Fruit fly (Drosophila melanogaster) whole organism, wandering third instar larva: ENCODE measurements around the gene CG10428.

Experiments
- CG32264 ChIP-seq: fragments of 200-800 bp; sonication (Bioruptor generic); optimal IDR thresholded peaks from 2 replicates; lab custom pipeline; 2016; ENCODE audit warnings: missing biosample characterization, missing genetic modification characterization
- CG9705 ChIP-seq: fragments of 200-800 bp; sonication (Bioruptor generic); optimal IDR thresholded peaks from 2 replicates; lab custom pipeline; 2018; ENCODE audit warnings: missing biosample characterization, mild to moderate bottlenecking, missing genetic modification characterization
- CrebA ChIP-seq: fragments of 200-800 bp; sonication (Bioruptor generic); optimal IDR thresholded peaks from 2 replicates; lab custom pipeline; 2016; ENCODE audit warnings: missing biosample characterization, mild to moderate bottlenecking, missing genetic modification characterization, borderline replicate concordance
- Dfd ChIP-seq: fragments of >200 bp; optimal IDR thresholded peaks from 2 replicates; lab custom pipeline; 2017; ENCODE audit warnings: missing biosample characterization, missing genetic modification characterization
- Dif ChIP-seq: fragments of 200-275, 200-300 bp; sonication (Bioruptor generic); optimal IDR thresholded peaks from 2 replicates; lab custom pipeline; 2018; ENCODE audit warnings: missing biosample characterization, missing genetic modification characterization; ENCODE audit not compliant: partially characterized antibody
- GATAd ChIP-seq: sonication (Bioruptor generic); optimal IDR thresholded peaks from 2 replicates; lab custom pipeline; 2016; ENCODE audit warnings: missing biosample characterization, missing genetic modification characterization
- HLH106 ChIP-seq: fragments of 200-800 bp; optimal IDR thresholded peaks from 3 replicates; lab custom pipeline; 2019; ENCODE audit warnings: missing biosample characterization, mild to moderate bottlenecking, missing genetic modification characterization, moderate library complexity
- Hr83 ChIP-seq: fragments of 200-300 bp; sonication (Bioruptor generic); optimal IDR thresholded peaks from 2 replicates; lab custom pipeline; 2016; ENCODE audit warnings: missing biosample characterization, mild to moderate bottlenecking, missing genetic modification characterization, moderate library complexity; ENCODE audit not compliant: poor library complexity, severe bottlenecking
- Jra ChIP-seq: sonication (Bioruptor generic); optimal IDR thresholded peaks from 2 replicates; lab custom pipeline; 2016; ENCODE audit warnings: missing biosample characterization, missing genetic modification characterization
- Mio ChIP-seq: sonication (Bioruptor generic); optimal IDR thresholded peaks from 2 replicates; lab custom pipeline; 2016; ENCODE audit warnings: missing biosample characterization, missing genetic modification characterization
- Myc ChIP-seq: fragments of >200 bp; optimal IDR thresholded peaks from 2 replicates; lab custom pipeline; 2017
- N ChIP-seq: fragments of >200 bp; optimal IDR thresholded peaks from 2 replicates; lab custom pipeline; 2018; ENCODE audit warnings: missing biosample characterization, missing external identifiers, missing genetic modification characterization
- OdsH ChIP-seq: fragments of 200-800 bp; sonication (Bioruptor generic); optimal IDR thresholded peaks from 2 replicates; lab custom pipeline; 2016; ENCODE audit warnings: missing biosample characterization, mild to moderate bottlenecking, missing genetic modification characterization
- Rel ChIP-seq, 2 experiments: fragments of 200-800 bp; sonication (Bioruptor generic) in 1 of 2; optimal IDR thresholded peaks; 2 replicates in 1 of 2; 3 replicates in 1 of 2; lab custom pipeline; 2016 to 2019; ENCODE audit warnings: mild to moderate bottlenecking in 2 of 2, missing biosample characterization in 2 of 2, missing genetic modification characterization in 2 of 2, moderate library complexity in 1 of 2
- Sp1 ChIP-seq: fragments of 200-800 bp; sonication (Bioruptor generic); optimal IDR thresholded peaks from 3 replicates; lab custom pipeline; 2019; ENCODE audit warnings: missing biosample characterization, mild to moderate bottlenecking, missing genetic modification characterization, moderate library complexity
- Vsx2 ChIP-seq: fragments of 200-300, 225-300 bp; sonication (Bioruptor generic); optimal IDR thresholded peaks from 2 replicates; lab custom pipeline; 2018; ENCODE audit warnings: missing biosample characterization, missing genetic modification characterization; ENCODE audit not compliant: partially characterized antibody
- br ChIP-seq: fragments of 200-800 bp; sonication (Bioruptor generic); optimal IDR thresholded peaks from 2 replicates; lab custom pipeline; 2016; ENCODE audit warnings: missing biosample characterization, missing genetic modification characterization
- brk ChIP-seq: fragments of 200-800 bp; sonication (Bioruptor generic); optimal IDR thresholded peaks from 2 replicates; lab custom pipeline; 2016; ENCODE audit warnings: missing biosample characterization, mild to moderate bottlenecking, missing genetic modification characterization
- dl ChIP-seq, 2 experiments: fragments of 175-275, 200-275 bp in 1 of 2; fragments of 200-275 bp in 1 of 2; sonication (Bioruptor generic); optimal IDR thresholded peaks; lab custom pipeline; 2018; ENCODE audit warnings: mild to moderate bottlenecking in 2 of 2, missing biosample characterization in 2 of 2, missing genetic modification characterization in 2 of 2, moderate library complexity in 2 of 2; ENCODE audit not compliant: partially characterized antibody in 2 of 2, insufficient read depth in 1 of 2
- dmrt93B ChIP-seq: fragments of 200-800 bp; sonication (Bioruptor generic); optimal IDR thresholded peaks from 2 replicates; lab custom pipeline; 2018; ENCODE audit warnings: missing biosample characterization, mild to moderate bottlenecking, missing genetic modification characterization
- dsf ChIP-seq: sonication (Bioruptor generic); optimal IDR thresholded peaks from 2 replicates; lab custom pipeline; 2016; ENCODE audit warnings: missing biosample characterization, missing genetic modification characterization, borderline replicate concordance
- foxo ChIP-seq, 2 experiments: fragments of 200-800 bp; sonication (Bioruptor generic); optimal IDR thresholded peaks; 2 replicates in 1 of 2; 3 replicates in 1 of 2; lab custom pipeline; 2016 to 2017; ENCODE audit warnings: missing biosample characterization in 2 of 2, missing genetic modification characterization in 2 of 2
- fru ChIP-seq: fragments of 200-800 bp; sonication (Bioruptor generic); optimal IDR thresholded peaks from 3 replicates; lab custom pipeline; 2016; ENCODE audit warnings: missing biosample characterization, mild to moderate bottlenecking, missing genetic modification characterization
- h ChIP-seq: fragments of 200-800 bp; sonication (Bioruptor generic); optimal IDR thresholded peaks from 3 replicates; lab custom pipeline; 2016; ENCODE audit warnings: missing biosample characterization, mild to moderate bottlenecking, missing genetic modification characterization
- jim ChIP-seq: fragments of 175-275, 200-325 bp; sonication (Bioruptor generic); optimal IDR thresholded peaks from 2 replicates; lab custom pipeline; 2016; ENCODE audit warnings: missing biosample characterization, mild to moderate bottlenecking, missing genetic modification characterization
- lola ChIP-seq: fragments of >200 bp; optimal IDR thresholded peaks from 2 replicates; lab custom pipeline; 2017; ENCODE audit warnings: missing biosample characterization, missing genetic modification characterization
- pan ChIP-seq: fragments of >200 bp; optimal IDR thresholded peaks from 2 replicates; lab custom pipeline; 2017
- psq ChIP-seq: fragments of 200-800 bp; sonication (Bioruptor generic); optimal IDR thresholded peaks from 3 replicates; lab custom pipeline; 2017; ENCODE audit warnings: missing biosample characterization, mild to moderate bottlenecking, missing genetic modification characterization, moderate library complexity
- rgr ChIP-seq: fragments of 200-800 bp; sonication (Bioruptor generic); optimal IDR thresholded peaks from 3 replicates; lab custom pipeline; 2016; ENCODE audit warnings: missing biosample characterization, mild to moderate bottlenecking, missing genetic modification characterization
- sage ChIP-seq: fragments of 200-800 bp; sonication (Bioruptor generic); optimal IDR thresholded peaks from 2 replicates; lab custom pipeline; 2016; ENCODE audit warnings: missing biosample characterization, mild to moderate bottlenecking, missing genetic modification characterization
- sv ChIP-seq: fragments of 200-800 bp; sonication (Bioruptor generic); optimal IDR thresholded peaks from 3 replicates; lab custom pipeline; 2016; ENCODE audit warnings: missing biosample characterization, missing genetic modification characterization
- tai ChIP-seq: sonication (Bioruptor generic); optimal IDR thresholded peaks from 2 replicates; lab custom pipeline; 2016; ENCODE audit warnings: missing biosample characterization, missing genetic modification characterization
- usp ChIP-seq: fragments of >200 bp; optimal IDR thresholded peaks from 2 replicates; lab custom pipeline; 2017; ENCODE audit warnings: missing biosample characterization, missing genetic modification characterization

The CG10428 gene

DNA sequence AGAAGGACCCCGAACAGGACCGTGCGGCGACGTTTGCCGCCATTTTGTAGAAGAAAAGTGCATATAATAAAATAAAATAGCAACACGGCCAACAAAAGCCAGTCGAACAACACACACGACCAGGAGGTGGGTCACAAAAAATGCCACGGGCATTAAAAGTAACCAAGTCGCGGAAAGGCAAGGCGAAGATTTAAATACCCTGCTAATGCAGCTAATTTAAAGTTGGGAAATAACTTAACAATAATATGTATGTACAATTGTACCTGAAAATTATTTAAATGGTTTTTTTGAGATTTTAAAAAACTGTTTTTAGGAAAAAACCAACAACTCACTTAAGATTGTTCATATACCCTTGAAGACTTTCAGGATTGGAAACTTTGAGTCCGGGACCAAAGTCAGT, 19.1 kb upstream of the CG10428 start:
- no peak for TF ChIP-seq sage (GFP tag; lab: Kevin White, UChicago)
- TF ChIP-seq CrebA, result no peak
- TF ChIP-seq brk (GFP tag; lab: Kevin White, UChicago), result no peak
- TF ChIP-seq br (GFP tag; lab: Kevin White, UChicago), result no peak
- no peak for TF ChIP-seq Jra (GFP tag; lab: Kevin White, UChicago)
- no peak for TF ChIP-seq sv
- no peak for TF ChIP-seq dsf (GFP tag; lab: Kevin White, UChicago)
- TF ChIP-seq pan (lab: Kevin White, UChicago), result no peak
- TF ChIP-seq jim, result no peak
- no peak for TF ChIP-seq Rel (GFP tag; optimal IDR thresholded peaks at IDR 0.05; lab: Kevin White, UChicago)
- no peak for TF ChIP-seq Rel (tag; optimal IDR thresholded peaks at IDR 0.05; lab: Kevin White, UChicago)
- TF ChIP-seq Hr83 (GFP tag; lab: Kevin White, UChicago), result no peak
- no peak for TF ChIP-seq tai
- TF ChIP-seq OdsH (GFP tag; lab: Kevin White, UChicago), result no peak
- TF ChIP-seq dmrt93B (GFP tag; lab: Kevin White, UChicago), result no peak
- no peak for TF ChIP-seq Dfd (GFP tag; lab: Kevin White, UChicago)
- TF ChIP-seq lola (GFP tag; lab: Kevin White, UChicago), result no peak
- no peak for TF ChIP-seq usp (GFP tag; lab: Kevin White, UChicago)
- TF ChIP-seq, all 38 proteins: peak for 0

dm6 chr2L:18930352-18931122, 18.1 kb upstream of the CG10428 start:
- TF ChIP-seq Sp1, result no peak
- TF ChIP-seq Mio (GFP tag; lab: Kevin White, UChicago), result no peak
- TF ChIP-seq Dfd (GFP tag; lab: Kevin White, UChicago), result no peak
- no peak for TF ChIP-seq dmrt93B (GFP tag; lab: Kevin White, UChicago)
- no peak for TF ChIP-seq usp (GFP tag; lab: Kevin White, UChicago)
- no peak for TF ChIP-seq fru
- no peak for TF ChIP-seq HLH106
- no peak for TF ChIP-seq N (GFP tag; lab: Kevin White, UChicago)
- TF ChIP-seq Hr83 (GFP tag; lab: Kevin White, UChicago), result no peak
- TF ChIP-seq rgr, result no peak
- no peak for TF ChIP-seq lola (GFP tag; lab: Kevin White, UChicago)
- no peak for TF ChIP-seq psq

DNA sequence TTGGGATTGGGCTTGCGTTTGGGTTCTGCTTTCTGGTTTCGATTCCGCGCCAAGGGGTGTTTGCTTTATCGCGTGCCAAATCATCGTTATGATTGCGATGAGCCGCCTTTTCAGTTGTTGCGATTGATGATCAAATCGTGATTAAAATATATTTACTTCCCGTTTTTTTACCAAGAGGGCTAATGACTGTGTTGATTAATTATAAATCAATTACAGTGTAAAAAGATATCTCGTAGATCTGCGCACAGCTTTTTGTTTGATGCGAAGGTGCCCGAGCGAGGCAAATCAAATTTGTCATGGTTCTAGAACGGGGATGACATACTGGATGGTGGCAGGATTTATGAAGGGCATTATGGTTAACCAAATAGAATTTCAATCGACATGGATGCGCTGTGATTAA, 14.8 kb upstream of the CG10428 start:
- TF ChIP-seq CG32264 (GFP tag; lab: Kevin White, UChicago) (no peak), lola (GFP tag; lab: Kevin White, UChicago) (no peak), dl (GFP tag; optimal IDR thresholded peaks at IDR 0.05; lab: Kevin White, UChicago; ENCODE audit: insufficient read depth in 1 of 2, partially characterized antibody in 2 of 2) (no peak), GATAd (GFP tag; lab: Kevin White, UChicago) (no peak), Jra (GFP tag; lab: Kevin White, UChicago) (no peak), Hr83 (GFP tag; lab: Kevin White, UChicago) (no peak), Myc (no peak), dsf (GFP tag; lab: Kevin White, UChicago) (no peak), fru (no peak), OdsH (GFP tag; lab: Kevin White, UChicago) (no peak), brk (GFP tag; lab: Kevin White, UChicago) (no peak), HLH106 (no peak)
- TF ChIP-seq, all 38 proteins: peak for 0

DNA sequence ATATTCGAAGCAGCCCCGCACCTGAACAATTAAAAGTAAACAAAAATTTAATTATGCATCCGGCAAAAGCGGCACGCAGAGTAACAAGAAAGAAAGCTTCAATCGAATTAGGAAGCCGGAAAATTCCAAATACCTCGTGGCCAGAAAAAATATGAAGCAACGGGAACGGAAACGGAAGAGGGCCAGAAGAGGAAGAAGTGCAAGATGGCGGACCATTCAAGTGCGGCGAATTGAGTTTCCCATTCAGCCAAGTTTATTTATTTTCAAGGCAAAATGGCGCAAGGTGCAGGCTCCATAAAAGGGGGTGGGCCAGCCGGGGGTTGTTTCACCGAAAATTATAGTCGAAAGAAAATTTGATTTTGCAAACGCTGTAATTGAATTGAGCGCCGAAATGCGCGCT, 14.1 kb upstream of the CG10428 start:
- no peak for TF ChIP-seq Sp1
- TF ChIP-seq pan (lab: Kevin White, UChicago), result no peak
- TF ChIP-seq CG9705 (GFP tag; lab: Kevin White, UChicago), result no peak
- no peak for TF ChIP-seq dsf (GFP tag; lab: Kevin White, UChicago)

- TF ChIP-seq foxo (GFP tag; optimal IDR thresholded peaks at IDR 0.05; lab: Kevin White, UChicago), result no peak
- peak; percentile 67 for TF ChIP-seq Myc
- peak; percentile 71 for TF ChIP-seq Dif (GFP tag; lab: Kevin White, UChicago)
- TF ChIP-seq h, result no peak
- TF ChIP-seq brk (GFP tag; lab: Kevin White, UChicago), result no peak
- no peak for TF ChIP-seq CG32264 (GFP tag; lab: Kevin White, UChicago)
- no peak for TF ChIP-seq N (GFP tag; lab: Kevin White, UChicago)
- peak; percentile 64 for TF ChIP-seq Hr83 (GFP tag; lab: Kevin White, UChicago)
- peak; percentile 5 for TF ChIP-seq Vsx2 (GFP tag; lab: Kevin White, UChicago)
- TF ChIP-seq CrebA, result no peak
- TF ChIP-seq fru, result no peak
- no peak for TF ChIP-seq OdsH (GFP tag; lab: Kevin White, UChicago)
- TF ChIP-seq Dfd (GFP tag; lab: Kevin White, UChicago), result no peak
Observed at dm6 chr2L:18936056-18936455, 12.6 kb upstream of the CG10428 start.
